Fruit fly (Drosophila melanogaster): ENCODE measurements around the gene Hibch.

Hibch gene

DNA sequence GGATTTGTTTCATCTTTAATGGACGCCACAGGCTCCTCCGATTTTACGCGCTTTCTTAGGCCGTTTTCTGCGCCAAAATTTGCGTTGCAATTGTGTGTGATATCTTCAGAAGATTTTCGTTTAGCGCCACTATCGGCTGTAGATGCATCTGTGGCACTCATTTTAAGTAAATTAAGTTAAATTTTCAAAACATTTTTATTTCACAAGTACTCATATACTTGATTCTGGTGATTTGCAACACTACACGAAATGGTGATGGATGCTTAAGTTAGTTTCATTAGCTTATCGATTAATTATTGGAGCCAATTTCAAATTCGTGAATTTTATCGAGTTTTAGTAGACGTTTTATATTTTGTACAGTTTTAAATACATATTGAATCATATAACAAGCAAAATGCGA is 6.6 kb downstream of the Hibch start, which contains the start of gene CG6171 (continued):
- no peak for TF ChIP-seq CG6765 (GFP tag; optimal IDR thresholded peaks at IDR 0.05)
- no peak for TF ChIP-seq sisA (GFP tag; IDR thresholded peaks at IDR 0.05)
- no peak for TF ChIP-seq Hr3 (GFP tag; optimal IDR thresholded peaks at IDR 0.05)
- TF ChIP-seq CG8281 (tag; optimal IDR thresholded peaks at IDR 0.05): no peak
- TF ChIP-seq trh (GFP tag; optimal IDR thresholded peaks at IDR 0.05): no peak
- no peak for TF ChIP-seq Optix (GFP tag; IDR thresholded peaks at IDR 0.05)
- 0 out of 3 replicates have a peak, but pooled peaks have one; percentile 17 for TF ChIP-seq Doc3 (GFP tag; IDR thresholded peaks at IDR 0.05; ENCODE audit: partially characterized antibody)
- TF ChIP-seq gcm2 (GFP tag; optimal IDR thresholded peaks at IDR 0.05): no peak
- TF ChIP-seq pzg (GFP tag; optimal IDR thresholded peaks at IDR 0.05): peak; percentile 55
- TF ChIP-seq Usf (GFP tag; optimal IDR thresholded peaks at IDR 0.05): no peak
- TF ChIP-seq CG1233 (GFP tag; optimal IDR thresholded peaks at IDR 0.05): no peak
- no peak for TF ChIP-seq CG3281 (GFP tag; optimal IDR thresholded peaks at IDR 0.05)
- no peak for TF ChIP-seq chinmo (GFP tag; IDR thresholded peaks at IDR 0.05; ENCODE audit: partially characterized antibody)
- peak; percentile 59 for TF ChIP-seq unc-4 (GFP tag; IDR thresholded peaks at IDR 0.05; ENCODE audit: partially characterized antibody)
- TF ChIP-seq H15 (GFP tag; IDR thresholded peaks at IDR 0.05): no peak
- TF ChIP-seq dm (GFP tag; optimal IDR thresholded peaks at IDR 0.05): no peak
- TF ChIP-seq HmgZ (tag; optimal IDR thresholded peaks at IDR 0.05): peak; percentile 17
- TF ChIP-seq CG9215 (GFP tag; IDR thresholded peaks at IDR 0.05): no peak
- no peak for TF ChIP-seq bowl (GFP tag; IDR thresholded peaks at IDR 0.05)
- TF ChIP-seq Scr (GFP tag; IDR thresholded peaks at IDR 0.05; ENCODE audit: partially characterized antibody): peak; percentile 64
- peak; percentile 91 for TF ChIP-seq E2f2 (GFP tag; IDR thresholded peaks at IDR 0.05)
- TF ChIP-seq wor (GFP tag; IDR thresholded peaks at IDR 0.05): no peak
- TF ChIP-seq CG4404 (GFP tag; IDR thresholded peaks at IDR 0.05): no peak
- no peak for TF ChIP-seq CG3838 (GFP tag; optimal IDR thresholded peaks at IDR 0.05)
- no peak for TF ChIP-seq CG15011 (GFP tag; optimal IDR thresholded peaks at IDR 0.05)
- TF ChIP-seq MTF-1 (GFP tag; optimal IDR thresholded peaks at IDR 0.05; ENCODE audit: borderline replicate concordance): no peak
- no peak for TF ChIP-seq sqz (GFP tag; optimal IDR thresholded peaks at IDR 0.05)
- TF ChIP-seq CG34376 (GFP tag; optimal IDR thresholded peaks at IDR 0.05): peak; percentile 8
- TF ChIP-seq Hey (tag; optimal IDR thresholded peaks at IDR 0.05): no peak
- TF ChIP-seq Neu2 (GFP tag; optimal IDR thresholded peaks at IDR 0.05; ENCODE audit: borderline replicate concordance): peak; percentile 18
- no peak for TF ChIP-seq dmrt11E (tag; optimal IDR thresholded peaks at IDR 0.05)
- TF ChIP-seq klu (GFP tag; IDR thresholded peaks at IDR 0.05): no peak
- TF ChIP-seq lilli (GFP tag; optimal IDR thresholded peaks at IDR 0.05): peak; percentile 28
- TF ChIP-seq CG5180 (GFP tag; optimal IDR thresholded peaks at IDR 0.05): no peak
- no peak for TF ChIP-seq sens-2 (GFP tag; IDR thresholded peaks at IDR 0.05)
- no peak for TF ChIP-seq CG8924 (tag; optimal IDR thresholded peaks at IDR 0.05)
- no peak for TF ChIP-seq crc (GFP tag; optimal IDR thresholded peaks at IDR 0.05)
- TF ChIP-seq ems (GFP tag; optimal IDR thresholded peaks at IDR 0.05): no peak
- no peak for TF ChIP-seq Ets97D (GFP tag; optimal IDR thresholded peaks at IDR 0.05)
- no peak for TF ChIP-seq CG11093 (GFP tag; IDR thresholded peaks at IDR 0.05)
- TF ChIP-seq Dll (GFP tag; IDR thresholded peaks at IDR 0.05; ENCODE audit: partially characterized antibody): peak; percentile 69; the same call in 3 of the 4 replicates
- no peak for TF ChIP-seq CG43689 (GFP tag; IDR thresholded peaks at IDR 0.05)
- no peak for TF ChIP-seq ash1 (GFP tag; optimal IDR thresholded peaks at IDR 0.05)
- no peak for TF ChIP-seq CG2875 (GFP tag; optimal IDR thresholded peaks at IDR 0.05)
- no peak for TF ChIP-seq CG7745 (tag; optimal IDR thresholded peaks at IDR 0.05)
- peak; percentile 48; the same call in 1 of the 3 replicates for TF ChIP-seq CG14860 (GFP tag; IDR thresholded peaks at IDR 0.05; ENCODE audit: partially characterized antibody)
- no peak for TF ChIP-seq CG8765 (GFP tag; IDR thresholded peaks at IDR 0.05)
- no peak for TF ChIP-seq rib (GFP tag; IDR thresholded peaks at IDR 0.05)
- peak; percentile 64 for TF ChIP-seq MESR4 (GFP tag; optimal IDR thresholded peaks at IDR 0.05)
- TF ChIP-seq Lim3 (GFP tag; IDR thresholded peaks at IDR 0.05): no peak
- TF ChIP-seq CG6791 (GFP tag; IDR thresholded peaks at IDR 0.05; ENCODE audit: partially characterized antibody): peak; percentile 70; the same call in 2 of the 3 replicates
